Worm (Caenorhabditis elegans) whole organism, midembryonic: ENCODE data around the gene nspd-3.
"Not testable (repeated sequence)": the region's sequence is repeated elsewhere in the genome, so short reads cannot be mapped to it uniquely, and the experiment has no call there.

ENCODE experiments used
- T22C8.4 ChIP-seq: fragments of 200-800 bp; sonication (Bioruptor generic); IDR thresholded peaks from 2 replicates; pipeline ENCODE4 v1.3.6; 2022; ENCODE audit warnings: missing genetic modification characterization, missing compliant biosample characterization
- med-1 ChIP-seq: sonication (generic microtip); optimal IDR thresholded peaks from 2 replicates; lab custom pipeline; 2017; ENCODE audit warnings: missing genetic modification characterization, mild to moderate bottlenecking, missing compliant biosample characterization, antibody characterized with exemption, missing genetic modification reagents; ENCODE audit not compliant: insufficient read depth
- tab-1 ChIP-seq: fragments of 200-800 bp; sonication (Bioruptor generic); IDR thresholded peaks from 2 replicates; pipeline ENCODE4 v1.3.6; 2022; ENCODE audit warnings: missing genetic modification characterization, missing compliant biosample characterization

DNA sequence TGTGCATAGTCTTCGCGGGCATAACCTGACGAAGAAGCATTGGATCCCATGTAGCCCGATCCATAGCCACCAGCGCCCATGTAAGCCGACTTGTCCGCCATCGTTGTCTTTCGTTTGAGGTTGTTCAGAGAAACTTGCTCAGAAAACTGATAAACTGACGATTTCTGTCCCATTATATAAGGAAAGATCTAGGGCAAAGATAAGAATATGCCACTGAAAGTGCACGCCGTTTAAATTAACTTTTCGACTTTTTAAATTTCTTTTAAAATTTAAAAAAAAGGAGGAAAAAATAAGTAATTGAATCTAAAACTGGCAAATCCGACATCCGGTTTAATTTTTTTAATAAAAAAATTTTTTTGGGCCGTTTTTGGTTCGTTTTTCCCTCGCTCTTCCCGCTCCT lies 2.8 kb upstream of the nspd-3 start, which contains the start of gene nspd-6:
- TF ChIP-seq T22C8.4; tab-1; med-1 (GFP tag; lab: Kevin White, UChicago): not testable (repeated sequence)
